Fruit fly (Drosophila melanogaster) whole organism, prepupa: Measurements from ENCODE around the gene Npc2f.

ENCODE experiments used
- CG10631 ChIP-seq: fragments of 200-800 bp; sonication (Bioruptor generic); optimal IDR thresholded peaks from 2 replicates; lab custom pipeline; 2016; ENCODE audit warnings: missing biosample characterization, missing genetic modification characterization
- CG11902 ChIP-seq: fragments of 200-800 bp; sonication (Bioruptor generic); optimal IDR thresholded peaks from 3 replicates; lab custom pipeline; 2016; ENCODE audit warnings: missing biosample characterization, missing genetic modification characterization
- CG15336 ChIP-seq: fragments of 200-800 bp; sonication (Bioruptor generic); IDR thresholded peaks from 2 replicates; pipeline ENCODE4 v1.3.6; 2022; ENCODE audit warnings: missing biosample characterization, missing genetic modification characterization
- CG1621 ChIP-seq: fragments of 200-800 bp; sonication (Bioruptor generic); optimal IDR thresholded peaks from 3 replicates; lab custom pipeline; 2018; ENCODE audit warnings: missing biosample characterization, mild to moderate bottlenecking, missing genetic modification characterization
- CG16779 ChIP-seq: fragments of 200-800 bp; sonication (Bioruptor generic); optimal IDR thresholded peaks from 3 replicates; lab custom pipeline; 2017; ENCODE audit warnings: missing biosample characterization, mild to moderate bottlenecking, missing genetic modification characterization
- CG3032 ChIP-seq: fragments of 200-800 bp; optimal IDR thresholded peaks from 2 replicates; lab custom pipeline; 2019; ENCODE audit warnings: missing biosample characterization, mild to moderate bottlenecking, missing genetic modification characterization, moderate library complexity
- CG31627 ChIP-seq: fragments of 200-800 bp; sonication (Bioruptor generic); optimal IDR thresholded peaks from 3 replicates; lab custom pipeline; 2016; ENCODE audit warnings: missing biosample characterization, missing genetic modification characterization
- CG32006 ChIP-seq: fragments of 200-800 bp; sonication (Bioruptor generic); optimal IDR thresholded peaks from 3 replicates; lab custom pipeline; 2017; ENCODE audit warnings: missing biosample characterization, mild to moderate bottlenecking, missing genetic modification characterization
- CG3919 ChIP-seq: fragments of 200-800 bp; sonication (Bioruptor generic); optimal IDR thresholded peaks from 3 replicates; lab custom pipeline; 2016; ENCODE audit warnings: missing biosample characterization, missing genetic modification characterization
- CG4318 ChIP-seq: fragments of 200-800 bp; sonication (Bioruptor generic); optimal IDR thresholded peaks from 3 replicates; lab custom pipeline; 2017; ENCODE audit warnings: missing biosample characterization, mild to moderate bottlenecking, missing genetic modification characterization
- CG6163 ChIP-seq: fragments of 200-800 bp; sonication (Bioruptor generic); IDR thresholded peaks from 3 replicates; pipeline ENCODE4 v1.3.6; 2022; ENCODE audit warnings: missing biosample characterization, missing genetic modification characterization
- CG6276 ChIP-seq: fragments of 200-800 bp; sonication (Bioruptor generic); optimal IDR thresholded peaks from 2 replicates; lab custom pipeline; 2017; ENCODE audit warnings: missing biosample characterization, mild to moderate bottlenecking, missing genetic modification characterization
- CG6792 ChIP-seq: fragments of 200-800 bp; sonication (Bioruptor generic); optimal IDR thresholded peaks from 3 replicates; lab custom pipeline; 2016; ENCODE audit warnings: missing biosample characterization, missing genetic modification characterization
- CG6808 ChIP-seq: fragments of 200-800 bp; sonication (Bioruptor generic); optimal IDR thresholded peaks from 3 replicates; lab custom pipeline; 2017; ENCODE audit warnings: missing biosample characterization, missing genetic modification characterization, mild to moderate bottlenecking, moderate library complexity, missing genetic modification reagents
- CG6854 ChIP-seq: fragments of 200-800 bp; sonication (Bioruptor generic); optimal IDR thresholded peaks from 2 replicates; lab custom pipeline; 2017; ENCODE audit warnings: missing biosample characterization, mild to moderate bottlenecking, missing genetic modification characterization
- CG7368 ChIP-seq: fragments of 200-800 bp; sonication (Bioruptor generic); optimal IDR thresholded peaks from 3 replicates; lab custom pipeline; 2016; ENCODE audit warnings: missing biosample characterization, missing genetic modification characterization
- CG8119 ChIP-seq: fragments of 200-800 bp; sonication (Bioruptor generic); IDR thresholded peaks from 3 replicates; pipeline ENCODE4 v1.3.6; 2022; ENCODE audit warnings: missing biosample characterization, missing genetic modification characterization
- CG8632 ChIP-seq: fragments of 200-800 bp; sonication (Bioruptor generic); optimal IDR thresholded peaks from 3 replicates; lab custom pipeline; 2016; ENCODE audit warnings: missing biosample characterization, missing genetic modification characterization
- CG9139 ChIP-seq: fragments of 200-800 bp; sonication (Bioruptor generic); optimal IDR thresholded peaks from 3 replicates; lab custom pipeline; 2017; ENCODE audit warnings: missing biosample characterization, mild to moderate bottlenecking, missing genetic modification characterization
- Eip78C ChIP-seq: fragments of 200-800 bp; sonication (Bioruptor generic); peaks from one replicate; lab custom pipeline; 2016; ENCODE audit warnings: missing biosample characterization, missing genetic modification characterization
- Ets21C ChIP-seq: fragments of 200-800 bp; sonication (Bioruptor generic); optimal IDR thresholded peaks from 3 replicates; lab custom pipeline; 2016; ENCODE audit warnings: missing biosample characterization, missing genetic modification characterization
- Ets96B ChIP-seq: fragments of 200-800 bp; optimal IDR thresholded peaks from 2 replicates; lab custom pipeline; 2019; ENCODE audit warnings: missing biosample characterization, mild to moderate bottlenecking, missing genetic modification characterization, moderate library complexity
- Gug ChIP-seq: fragments of 200-800 bp; sonication (Bioruptor generic); IDR thresholded peaks from 2 replicates; pipeline ENCODE4 v1.3.6; 2022; ENCODE audit warnings: missing biosample characterization, missing genetic modification characterization
- Hr38 ChIP-seq: sonication (Bioruptor generic); optimal IDR thresholded peaks from 2 replicates; lab custom pipeline; 2016; ENCODE audit warnings: missing biosample characterization, missing genetic modification characterization
- Hr4 ChIP-seq: fragments of 200-800 bp; sonication (Bioruptor generic); optimal IDR thresholded peaks from 3 replicates; lab custom pipeline; 2016; ENCODE audit warnings: missing biosample characterization, missing genetic modification characterization
- Lpt ChIP-seq: fragments of 200-800 bp; sonication (Bioruptor generic); optimal IDR thresholded peaks from 3 replicates; lab custom pipeline; 2016; ENCODE audit warnings: missing biosample characterization, missing genetic modification characterization
- Met ChIP-seq: fragments of 200-800 bp; sonication (Bioruptor generic); optimal IDR thresholded peaks from 3 replicates; lab custom pipeline; 2016; ENCODE audit warnings: missing biosample characterization, missing genetic modification characterization
- Sox15 ChIP-seq: fragments of 200-800 bp; sonication (Bioruptor generic); optimal IDR thresholded peaks from 3 replicates; lab custom pipeline; 2016; ENCODE audit warnings: missing biosample characterization, missing genetic modification characterization
- achi ChIP-seq: fragments of 200-800 bp; sonication (Bioruptor generic); optimal IDR thresholded peaks from 3 replicates; lab custom pipeline; 2016; ENCODE audit warnings: missing biosample characterization, missing genetic modification characterization
- acj6 ChIP-seq: fragments of 200-800 bp; sonication (Bioruptor generic); optimal IDR thresholded peaks from 3 replicates; lab custom pipeline; 2016; ENCODE audit warnings: missing biosample characterization, missing genetic modification characterization
- cyc ChIP-seq: fragments of 200-800 bp; sonication (Bioruptor generic); optimal IDR thresholded peaks from 3 replicates; lab custom pipeline; 2016; ENCODE audit warnings: missing biosample characterization, missing genetic modification characterization
- dac ChIP-seq: fragments of 200-800 bp; sonication (Bioruptor generic); optimal IDR thresholded peaks from 2 replicates; lab custom pipeline; 2017; ENCODE audit warnings: missing biosample characterization, mild to moderate bottlenecking, missing genetic modification characterization
- dsx ChIP-seq: fragments of 200-800 bp; optimal IDR thresholded peaks from 3 replicates; lab custom pipeline; 2019; ENCODE audit warnings: missing biosample characterization, mild to moderate bottlenecking, missing genetic modification characterization, moderate library complexity; ENCODE audit not compliant: poor library complexity, severe bottlenecking
- eg ChIP-seq: fragments of 200-800 bp; sonication (Bioruptor generic); IDR thresholded peaks from 3 replicates; pipeline ENCODE4 v1.3.6; 2022; ENCODE audit warnings: missing biosample characterization, missing genetic modification characterization
- esn ChIP-seq: fragments of 200-800 bp; sonication (Bioruptor generic); optimal IDR thresholded peaks from 2 replicates; lab custom pipeline; 2016; ENCODE audit warnings: missing biosample characterization, mild to moderate bottlenecking, missing genetic modification characterization, moderate library complexity
- fd59A ChIP-seq: fragments of 200-800 bp; sonication (Bioruptor generic); optimal IDR thresholded peaks from 2 replicates; lab custom pipeline; 2017; ENCODE audit warnings: missing biosample characterization, mild to moderate bottlenecking, missing genetic modification characterization, missing genetic modification reagents
- fd85E ChIP-seq: fragments of 200-800 bp; sonication (Bioruptor generic); optimal IDR thresholded peaks from 3 replicates; lab custom pipeline; 2016; ENCODE audit warnings: missing biosample characterization, missing genetic modification characterization
- fkh ChIP-seq: fragments of 200-800 bp; sonication (Bioruptor generic); optimal IDR thresholded peaks from 3 replicates; lab custom pipeline; 2017; ENCODE audit warnings: missing biosample characterization, mild to moderate bottlenecking, missing genetic modification characterization, moderate library complexity
- net ChIP-seq: fragments of 200-800 bp; sonication (Bioruptor generic); optimal IDR thresholded peaks from 3 replicates; lab custom pipeline; 2016; ENCODE audit warnings: missing biosample characterization, missing genetic modification characterization
- pdm3 ChIP-seq: fragments of 200-800 bp; sonication (Bioruptor generic); optimal IDR thresholded peaks from 3 replicates; lab custom pipeline; 2016; ENCODE audit warnings: missing biosample characterization, missing genetic modification characterization
- salr ChIP-seq, 2 experiments: fragments of 200-800 bp; sonication (Bioruptor generic); optimal IDR thresholded peaks; 3 replicates each; lab custom pipeline; 2016 to 2018; ENCODE audit warnings: missing biosample characterization in 2 of 2, missing genetic modification characterization in 2 of 2, mild to moderate bottlenecking in 1 of 2
- spab ChIP-seq: fragments of 200-800 bp; sonication (Bioruptor generic); optimal IDR thresholded peaks from 2 replicates; lab custom pipeline; 2017; ENCODE audit warnings: missing biosample characterization, mild to moderate bottlenecking, missing genetic modification characterization, missing genetic modification reagents
- ss ChIP-seq, 2 experiments: fragments of 200-800 bp; sonication (Bioruptor generic); optimal IDR thresholded peaks; 2 replicates in 1 of 2; 3 replicates in 1 of 2; lab custom pipeline; 2017 to 2018; ENCODE audit warnings: mild to moderate bottlenecking in 2 of 2, missing biosample characterization in 2 of 2, missing genetic modification characterization in 2 of 2, moderate library complexity in 1 of 2
- svp ChIP-seq: fragments of 200-800 bp; sonication (Bioruptor generic); peaks from one replicate; lab custom pipeline; 2016; ENCODE audit warnings: missing biosample characterization, missing genetic modification characterization
- topi ChIP-seq: fragments of 200-800 bp; sonication (Bioruptor generic); optimal IDR thresholded peaks from 3 replicates; lab custom pipeline; 2016; ENCODE audit warnings: missing biosample characterization, missing genetic modification characterization
- vri ChIP-seq: fragments of 200-800 bp; sonication (Bioruptor generic); optimal IDR thresholded peaks from 3 replicates; lab custom pipeline; 2016; ENCODE audit warnings: missing biosample characterization, mild to moderate bottlenecking, missing genetic modification characterization

Gene Npc2f

DNA sequence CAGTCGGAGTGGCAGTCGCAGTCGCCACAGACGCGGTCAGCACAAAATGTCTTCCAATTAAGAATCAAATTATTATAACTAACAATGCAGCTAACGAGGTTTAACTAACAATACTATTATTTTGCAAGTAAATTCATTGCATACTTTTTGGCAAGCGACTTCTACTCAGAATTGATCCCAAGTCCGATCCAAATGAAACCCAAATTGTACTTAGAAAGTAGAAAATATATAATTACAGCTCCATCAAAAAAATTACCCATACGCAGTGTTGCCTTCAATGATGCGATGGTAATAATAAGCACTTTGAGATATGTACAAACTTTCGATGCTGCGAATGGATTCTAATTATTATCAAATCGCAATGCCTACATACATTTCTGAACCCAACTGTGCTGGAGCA lies 6.1 kb downstream of the Npc2f start (continued):
- TF ChIP-seq fd59A (GFP tag; lab: Kevin White, UChicago) (peak; percentile 61), esn (GFP tag; lab: Kevin White, UChicago) (peak; percentile 59), dsx (GFP tag; lab: Kevin White, UChicago) (no peak), fkh (GFP tag; lab: Kevin White, UChicago) (no peak), CG4318 (GFP tag; lab: Kevin White, UChicago) (peak; percentile 53), CG16779 (no peak), Gug (GFP tag; lab: Robert Waterston, UW) (no peak), CG8632 (GFP tag; lab: Kevin White, UChicago) (peak; percentile 45), CG6792 (peak; percentile 54), svp (GFP tag; lab: Kevin White, UChicago) (peak; percentile 79), CG32006 (GFP tag; lab: Kevin White, UChicago) (peak; percentile 75), CG31627 (peak; percentile 45), CG3032 (peak; percentile 69), CG6163 (GFP tag; lab: Robert Waterston, UW) (0 out of 3 replicates have a peak, but pooled peaks have one; percentile 22), CG10631 (GFP tag; lab: Kevin White, UChicago) (peak; percentile 61), fd85E (GFP tag; lab: Kevin White, UChicago) (no peak), Lpt (no peak), pdm3 (GFP tag; lab: Kevin White, UChicago) (peak; percentile 49), salr (GFP tag; optimal IDR thresholded peaks at IDR 0.05; lab: Kevin White, UChicago) (peak in 1 of 2 experiments; percentile 75), ss (GFP tag; optimal IDR thresholded peaks at IDR 0.05; lab: Kevin White, UChicago) (peak; percentile 36 to 52), cyc (peak; percentile 20), net (GFP tag; lab: Kevin White, UChicago) (peak; percentile 23)

DNA sequence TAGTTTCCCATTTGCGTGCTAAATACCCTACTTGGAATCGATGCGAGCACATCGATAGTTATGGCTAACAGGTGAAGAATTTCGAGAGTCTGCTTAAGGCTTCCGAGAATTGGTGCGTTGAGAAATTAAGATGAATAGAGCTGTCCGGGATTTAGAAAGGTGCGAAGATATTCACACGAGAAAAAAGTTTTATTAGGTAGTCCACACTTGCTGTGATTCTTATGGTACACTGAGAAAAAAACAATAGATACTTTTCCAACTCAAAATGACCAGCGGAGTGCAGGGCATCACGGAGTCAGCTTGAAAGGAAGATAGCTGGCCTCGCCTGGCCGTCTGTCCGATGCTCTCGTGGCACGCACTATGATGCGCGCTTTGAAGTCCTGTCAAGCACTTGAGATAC lies 6.8 kb downstream of the Npc2f start:
- no peak for TF ChIP-seq Sox15
- TF ChIP-seq CG15336 (GFP tag; lab: Robert Waterston, UW) = peak; percentile 75
- TF ChIP-seq Hr4 (GFP tag; lab: Kevin White, UChicago) = peak; percentile 82
- peak; percentile 7 for TF ChIP-seq CG9139 (GFP tag; lab: Kevin White, UChicago)
- peak; percentile 70 for TF ChIP-seq spab (GFP tag; lab: Kevin White, UChicago)
- TF ChIP-seq Met (GFP tag; lab: Kevin White, UChicago) = peak; percentile 57
- peak; percentile 68 for TF ChIP-seq esn (GFP tag; lab: Kevin White, UChicago)
- peak; percentile 89 for TF ChIP-seq CG32006 (GFP tag; lab: Kevin White, UChicago)
- peak; percentile 66 for TF ChIP-seq dac
- peak; percentile 93 for TF ChIP-seq Eip78C
- TF ChIP-seq eg (GFP tag; lab: Robert Waterston, UW) = peak; percentile 69
- TF ChIP-seq CG31627 = peak; percentile 44
- TF ChIP-seq CG1621 (tag; lab: Kevin White, UChicago) = peak; percentile 50
- peak; percentile 60 for TF ChIP-seq dsx (GFP tag; lab: Kevin White, UChicago)
- TF ChIP-seq CG8119 (GFP tag; lab: Robert Waterston, UW) = peak; percentile 81
- TF ChIP-seq vri (GFP tag; lab: Kevin White, UChicago) = peak; percentile 50
- TF ChIP-seq CG16779 = peak; percentile 42
- TF ChIP-seq ss (GFP tag; optimal IDR thresholded peaks at IDR 0.05; lab: Kevin White, UChicago) = peak; percentile 72 to 95
- TF ChIP-seq topi (GFP tag; lab: Kevin White, UChicago) = peak; percentile 55
- peak; percentile 31 for TF ChIP-seq CG6792
- no peak for TF ChIP-seq CG11902 (GFP tag; lab: Kevin White, UChicago)
- peak; percentile 11 for TF ChIP-seq Ets21C (GFP tag; lab: Kevin White, UChicago)
- TF ChIP-seq CG10631 (GFP tag; lab: Kevin White, UChicago) = peak; percentile 79
- TF ChIP-seq CG7368 (GFP tag; lab: Kevin White, UChicago) = peak; percentile 31
- TF ChIP-seq Gug (GFP tag; lab: Robert Waterston, UW) = peak; percentile 57
- TF ChIP-seq Hr38 (GFP tag; lab: Kevin White, UChicago) = no peak
- TF ChIP-seq pdm3 (GFP tag; lab: Kevin White, UChicago) = peak; percentile 69
- TF ChIP-seq CG3919 = peak; percentile 77
- TF ChIP-seq fkh (GFP tag; lab: Kevin White, UChicago) = no peak
- TF ChIP-seq CG6163 (GFP tag; lab: Robert Waterston, UW) = peak; percentile 56; the same call in 2 of the 3 replicates
- TF ChIP-seq cyc = peak; percentile 48
- peak; percentile 67 for TF ChIP-seq acj6
- peak; percentile 76 for TF ChIP-seq CG3032
- TF ChIP-seq CG6276 (GFP tag; lab: Kevin White, UChicago) = peak; percentile 78
- TF ChIP-seq CG6854 (GFP tag; lab: Kevin White, UChicago) = no peak
- peak; percentile 68 for TF ChIP-seq achi (GFP tag; lab: Kevin White, UChicago)
- peak; percentile 34 for TF ChIP-seq Lpt
- peak; percentile 75 for TF ChIP-seq Ets96B (tag; lab: Kevin White, UChicago)
- TF ChIP-seq svp (GFP tag; lab: Kevin White, UChicago) = peak; percentile 80
- TF ChIP-seq CG6808 (GFP tag; lab: Kevin White, UChicago) = peak; percentile 80
- TF ChIP-seq fd59A (GFP tag; lab: Kevin White, UChicago) = peak; percentile 80
- peak; percentile 81 for TF ChIP-seq CG4318 (GFP tag; lab: Kevin White, UChicago)
